Worm (Caenorhabditis elegans): ENCODE data around the gene fbxa-67.

- TF ChIP-seq ceh-16 (tag; optimal IDR thresholded peaks at IDR 0.05) (no peak), ceh-82 (tag; optimal IDR thresholded peaks at IDR 0.05) (no peak), snpc-4 (tag; optimal IDR thresholded peaks at IDR 0.05) (no peak), lin-39 (tag; optimal IDR thresholded peaks at IDR 0.05) (no peak), skn-1 (tag; optimal IDR thresholded peaks at IDR 0.05) (no peak)
Measured at ce11 chrIII:998855-999254, 48.4 kb upstream of the fbxa-67 start.
